Fruit fly (Drosophila melanogaster) whole organism, embryonic: ENCODE measurements around the gene Sys1.

Experiments
- Atf6 ChIP-seq: fragments of 200-800 bp; sonication (Bioruptor generic); IDR thresholded peaks from 2 replicates; pipeline ENCODE4 v1.3.6; 2022; ENCODE audit warnings: missing biosample characterization, missing genetic modification characterization
- Bdp1 ChIP-seq: fragments of 200-800 bp; sonication (Bioruptor generic); optimal IDR thresholded peaks from 3 replicates; lab custom pipeline; 2016; ENCODE audit warnings: missing biosample characterization, missing genetic modification characterization
- CG10274 ChIP-seq: fragments of 200-800 bp; sonication (Bioruptor generic); optimal IDR thresholded peaks from 3 replicates; lab custom pipeline; 2017; ENCODE audit warnings: missing biosample characterization, mild to moderate bottlenecking, missing genetic modification characterization
- CG10654 ChIP-seq: fragments of 200-800 bp; sonication (Bioruptor generic); optimal IDR thresholded peaks from 2 replicates; lab custom pipeline; 2016; ENCODE audit warnings: missing biosample characterization, missing genetic modification characterization
- CG11085 ChIP-seq: fragments of 200-800 bp; sonication (Bioruptor generic); IDR thresholded peaks from 2 replicates; pipeline ENCODE4 v1.3.6; 2022; ENCODE audit warnings: missing biosample characterization, missing genetic modification characterization
- CG15479 ChIP-seq: fragments of 200-800 bp; sonication (Bioruptor generic); optimal IDR thresholded peaks from 3 replicates; lab custom pipeline; 2019; ENCODE audit warnings: missing biosample characterization, mild to moderate bottlenecking, missing genetic modification characterization, moderate library complexity
- CG1602 ChIP-seq: fragments of 200-800 bp; sonication (Bioruptor generic); optimal IDR thresholded peaks from 3 replicates; lab custom pipeline; 2016; ENCODE audit warnings: missing biosample characterization, missing genetic modification characterization
- CG17912 ChIP-seq: fragments of 200-800 bp; sonication (Bioruptor generic); optimal IDR thresholded peaks from 2 replicates; lab custom pipeline; 2018; ENCODE audit warnings: missing biosample characterization, mild to moderate bottlenecking, missing genetic modification characterization
- CG18262 ChIP-seq: fragments of 200-800 bp; optimal IDR thresholded peaks from 3 replicates; lab custom pipeline; 2019; ENCODE audit warnings: missing biosample characterization, mild to moderate bottlenecking, missing genetic modification characterization, moderate library complexity
- CG2116 ChIP-seq: fragments of 200-800 bp; sonication (Bioruptor generic); optimal IDR thresholded peaks from 3 replicates; lab custom pipeline; 2018; ENCODE audit warnings: missing biosample characterization, mild to moderate bottlenecking, missing genetic modification characterization
- CG2129 ChIP-seq: fragments of 200-800 bp; sonication (Bioruptor generic); IDR thresholded peaks from 2 replicates; pipeline ENCODE4 v1.3.6; 2022; ENCODE audit warnings: missing biosample characterization, missing genetic modification characterization; ENCODE audit not compliant: partially characterized antibody
- CG2889 ChIP-seq: fragments of 200-800 bp; sonication (Bioruptor generic); IDR thresholded peaks from 3 replicates; pipeline ENCODE4 v1.3.6; 2022; ENCODE audit warnings: missing biosample characterization, missing genetic modification characterization
- CG30020 ChIP-seq: fragments of 200-800 bp; optimal IDR thresholded peaks from 2 replicates; lab custom pipeline; 2019; ENCODE audit warnings: missing biosample characterization, mild to moderate bottlenecking, missing genetic modification characterization, moderate library complexity
- CG5180 ChIP-seq: fragments of 200-800 bp; sonication (Bioruptor generic); optimal IDR thresholded peaks from 3 replicates; lab custom pipeline; 2017; ENCODE audit warnings: missing biosample characterization, missing genetic modification characterization, mild to moderate bottlenecking, moderate library complexity, missing genetic modification reagents
- CG5245 ChIP-seq: fragments of 200-800 bp; sonication (Bioruptor generic); optimal IDR thresholded peaks from 3 replicates; lab custom pipeline; 2016; ENCODE audit warnings: missing biosample characterization, missing genetic modification characterization
- CG6791 ChIP-seq: fragments of 200-800 bp; sonication (Bioruptor generic); IDR thresholded peaks from 3 replicates; pipeline ENCODE4 v1.3.6; 2022; ENCODE audit warnings: missing biosample characterization, missing genetic modification characterization; ENCODE audit not compliant: partially characterized antibody
- CG7357 ChIP-seq: fragments of 200-800 bp; sonication (Bioruptor generic); IDR thresholded peaks from 3 replicates; pipeline ENCODE4 v1.3.6; 2022; ENCODE audit warnings: missing biosample characterization, missing genetic modification characterization
- CG7928 ChIP-seq: fragments of 200-800 bp; sonication (Bioruptor generic); optimal IDR thresholded peaks from 2 replicates; lab custom pipeline; 2017; ENCODE audit warnings: missing biosample characterization, mild to moderate bottlenecking, missing genetic modification characterization
- CG8089 ChIP-seq: fragments of 200-800 bp; sonication (Bioruptor generic); optimal IDR thresholded peaks from 3 replicates; lab custom pipeline; 2016; ENCODE audit warnings: missing biosample characterization, missing genetic modification characterization
- CG8281 ChIP-seq: fragments of 200-800 bp; sonication (Bioruptor generic); optimal IDR thresholded peaks from 2 replicates; lab custom pipeline; 2018; ENCODE audit warnings: missing biosample characterization, mild to moderate bottlenecking, missing genetic modification characterization, moderate library complexity
- CG8478 ChIP-seq: fragments of >200 bp; optimal IDR thresholded peaks from 2 replicates; lab custom pipeline; 2018
- CTCF ChIP-seq: fragments of 200-800 bp; sonication (Bioruptor generic); optimal IDR thresholded peaks from 2 replicates; lab custom pipeline; 2017; ENCODE audit warnings: missing biosample characterization, mild to moderate bottlenecking, missing genetic modification characterization, moderate library complexity
- CkIIα-i1 ChIP-seq: fragments of 200-800 bp; sonication (Bioruptor generic); IDR thresholded peaks from 2 replicates; pipeline ENCODE4 v1.3.6; 2022; ENCODE audit warnings: missing biosample characterization, missing genetic modification characterization
- Dip3 ChIP-seq: fragments of 200-800 bp; sonication (Bioruptor generic); optimal IDR thresholded peaks from 3 replicates; lab custom pipeline; 2016; ENCODE audit warnings: missing biosample characterization, missing genetic modification characterization
- Gsc ChIP-seq: fragments of 200-800 bp; sonication (Bioruptor generic); IDR thresholded peaks from 2 replicates; pipeline ENCODE4 v1.3.6; 2022; ENCODE audit warnings: missing biosample characterization, missing genetic modification characterization
- Hsf ChIP-seq: fragments of 200-800 bp; sonication (Bioruptor generic); optimal IDR thresholded peaks from 3 replicates; lab custom pipeline; 2016; ENCODE audit warnings: missing biosample characterization, missing genetic modification characterization
- Nf-YB ChIP-seq: fragments of 200-800 bp; sonication (Bioruptor generic); optimal IDR thresholded peaks from 3 replicates; lab custom pipeline; 2019; ENCODE audit warnings: missing biosample characterization, mild to moderate bottlenecking, missing genetic modification characterization, moderate library complexity
- Sry-β ChIP-seq: fragments of 200-800 bp; sonication (Bioruptor generic); optimal IDR thresholded peaks from 2 replicates; lab custom pipeline; 2018; ENCODE audit warnings: missing biosample characterization, mild to moderate bottlenecking, missing genetic modification characterization, moderate library complexity
- amos ChIP-seq: fragments of 200-800 bp; sonication (Bioruptor generic); IDR thresholded peaks from 2 replicates; pipeline ENCODE4 v1.3.6; 2022; ENCODE audit warnings: missing biosample characterization, missing genetic modification characterization; ENCODE audit not compliant: partially characterized antibody
- ato ChIP-seq: fragments of 200-800 bp; sonication (Bioruptor generic); IDR thresholded peaks from 2 replicates; pipeline ENCODE4 v1.3.6; 2022; ENCODE audit warnings: missing biosample characterization, missing genetic modification characterization; ENCODE audit not compliant: partially characterized antibody
- cas ChIP-seq: fragments of 200-800 bp; sonication (Bioruptor generic); IDR thresholded peaks from 2 replicates; pipeline ENCODE4 v1.3.6; 2022; ENCODE audit warnings: missing biosample characterization, missing genetic modification characterization
- chm ChIP-seq: fragments of 200-800 bp; sonication (Bioruptor generic); IDR thresholded peaks from 2 replicates; pipeline ENCODE4 v1.3.6; 2022; ENCODE audit warnings: missing biosample characterization, missing genetic modification characterization
- corto ChIP-seq: fragments of 200-800 bp; sonication (Bioruptor generic); optimal IDR thresholded peaks from 2 replicates; lab custom pipeline; 2016; ENCODE audit warnings: missing biosample characterization, mild to moderate bottlenecking, missing genetic modification characterization, moderate library complexity
- fd3F ChIP-seq: fragments of 200-800 bp; sonication (Bioruptor generic); optimal IDR thresholded peaks from 2 replicates; lab custom pipeline; 2018; ENCODE audit warnings: missing biosample characterization, mild to moderate bottlenecking, missing genetic modification characterization, moderate library complexity
- gsb-n ChIP-seq: fragments of 200-800 bp; sonication (Bioruptor generic); optimal IDR thresholded peaks from 3 replicates; lab custom pipeline; 2018; ENCODE audit warnings: missing biosample characterization, mild to moderate bottlenecking, missing genetic modification characterization
- hkb ChIP-seq, 2 experiments: fragments of 200-800 bp in 1 of 2; fragments of >200 bp in 1 of 2; sonication (Bioruptor generic) in 1 of 2; IDR thresholded peaks in 1 of 2; optimal IDR thresholded peaks in 1 of 2; 2 replicates each; pipeline versions ENCODE4 v1.3.6 to Lab custom; 2017 to 2022; ENCODE audit warnings: missing biosample characterization in 1 of 2, missing genetic modification characterization in 1 of 2
- jigr1 ChIP-seq: fragments of 200-800 bp; sonication (Bioruptor generic); IDR thresholded peaks from 3 replicates; pipeline ENCODE4 v1.3.6; 2022; ENCODE audit warnings: missing biosample characterization, missing genetic modification characterization
- ken ChIP-seq: fragments of 200-800 bp; sonication (Bioruptor generic); IDR thresholded peaks from 3 replicates; pipeline ENCODE4 v1.3.6; 2022; ENCODE audit warnings: missing biosample characterization, missing genetic modification characterization
- maf-S ChIP-seq: fragments of 200-800 bp; sonication (Bioruptor generic); optimal IDR thresholded peaks from 2 replicates; lab custom pipeline; 2016; ENCODE audit warnings: missing biosample characterization, missing genetic modification characterization
- nerfin-2 ChIP-seq: fragments of 200-800 bp; sonication (Bioruptor generic); IDR thresholded peaks from 2 replicates; pipeline ENCODE4 v1.3.6; 2022; ENCODE audit warnings: missing biosample characterization, missing genetic modification characterization; ENCODE audit not compliant: partially characterized antibody
- nmo ChIP-seq: fragments of 200-800 bp; sonication (Bioruptor generic); optimal IDR thresholded peaks from 2 replicates; lab custom pipeline; 2018; ENCODE audit warnings: missing biosample characterization, mild to moderate bottlenecking, missing genetic modification characterization, moderate library complexity
- ranshi ChIP-seq: fragments of 200-800 bp; sonication (Bioruptor generic); IDR thresholded peaks from 2 replicates; pipeline ENCODE4 v1.3.6; 2022; ENCODE audit warnings: missing biosample characterization, missing genetic modification characterization
- slou ChIP-seq: fragments of 200-800 bp; sonication (Bioruptor generic); optimal IDR thresholded peaks from 3 replicates; lab custom pipeline; 2016; ENCODE audit warnings: missing biosample characterization, missing genetic modification characterization
- tin ChIP-seq: fragments of 200-800 bp; sonication (Bioruptor generic); optimal IDR thresholded peaks from 3 replicates; lab custom pipeline; 2016; ENCODE audit warnings: missing biosample characterization, missing genetic modification characterization
- tio ChIP-seq: fragments of 200-800 bp; sonication (Bioruptor generic); optimal IDR thresholded peaks from 2 replicates; lab custom pipeline; 2017; ENCODE audit warnings: missing biosample characterization, missing genetic modification characterization, inconsistent platforms
- toy ChIP-seq: fragments of 200-800 bp; sonication (Bioruptor generic); IDR thresholded peaks from 2 replicates; pipeline ENCODE4 v1.3.6; 2022; ENCODE audit warnings: missing biosample characterization, missing genetic modification characterization
- ttk ChIP-seq: fragments of 200-800 bp; sonication (Bioruptor generic); IDR thresholded peaks from 2 replicates; pipeline ENCODE4 v2.1.2; 2022; ENCODE audit warnings: missing biosample characterization, missing genetic modification characterization
- usp ChIP-seq: fragments of >200 bp; optimal IDR thresholded peaks from 2 replicates; lab custom pipeline; 2017; ENCODE audit warnings: missing biosample characterization, missing genetic modification characterization
- wdn ChIP-seq: fragments of 200-800 bp; sonication (Bioruptor generic); IDR thresholded peaks from 2 replicates; pipeline ENCODE4 v1.3.6; 2022; ENCODE audit warnings: missing biosample characterization, missing genetic modification characterization

Sys1 gene

DNA sequence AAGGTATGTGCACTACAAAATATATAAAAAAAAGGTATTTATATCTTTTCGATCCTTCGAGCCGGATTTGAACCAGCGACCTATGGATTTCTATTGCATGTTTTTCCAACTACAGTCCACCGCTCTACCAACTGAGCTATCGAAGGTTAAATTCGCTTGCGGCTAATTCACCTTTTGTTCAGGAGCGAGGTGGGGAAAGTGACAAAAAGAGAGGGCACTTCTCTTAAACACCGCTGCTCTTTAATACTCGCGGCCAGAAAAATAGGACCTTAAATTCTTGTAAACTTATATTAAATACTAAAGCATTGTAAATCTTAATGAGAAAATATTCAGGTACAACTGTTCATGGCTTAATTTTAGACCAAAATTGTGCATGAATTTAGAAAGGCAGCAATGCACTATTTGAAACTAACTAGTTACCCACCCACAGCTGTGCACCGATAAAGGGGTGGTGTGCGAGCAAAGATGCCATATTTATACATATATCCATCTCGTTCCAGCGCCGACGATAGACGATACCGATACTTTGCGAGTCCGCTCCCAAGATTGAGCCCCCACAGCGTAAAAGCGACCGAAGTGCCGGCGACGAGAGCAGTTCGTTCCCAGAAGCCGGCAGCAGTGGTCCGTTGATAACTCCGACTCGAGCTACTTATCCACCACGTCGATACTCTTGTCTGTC is 16.5 kb downstream of the Sys1 start (continued):
- TF ChIP-seq CG11085 (GFP tag; lab: Robert Waterston, UW) (peak; percentile 88), slou (peak; percentile 93), amos (GFP tag; lab: Robert Waterston, UW) (peak; percentile 82), ken (peak; percentile 96), Nf-YB (GFP tag; lab: Kevin White, UChicago) (peak; percentile 89), Sry-β (GFP tag; lab: Kevin White, UChicago) (peak; percentile 74), CG8478 (lab: Kevin White, UChicago) (no peak), CG2889 (peak; percentile 88), CG10654 (GFP tag; lab: Kevin White, UChicago) (peak; percentile 96), Dip3 (GFP tag; lab: Kevin White, UChicago) (peak; percentile 97), CG8089 (GFP tag; lab: Kevin White, UChicago) (peak; percentile 95), CG6791 (peak; percentile 92), nerfin-2 (peak; percentile 15; the same call in 1 of the 2 replicates), chm (GFP tag; lab: Robert Waterston, UW) (peak; percentile 98), toy (GFP tag; lab: Robert Waterston, UW) (peak; percentile 81), CG2129 (GFP tag; lab: Robert Waterston, UW) (0 out of 2 replicates have a peak, but pooled peaks have one; percentile 48), cas (GFP tag; lab: Robert Waterston, UW) (peak; percentile 92), ttk (GFP tag; lab: Robert Waterston, UW) (peak; percentile 97), CG15479 (peak; percentile 55), tio (GFP tag; lab: Kevin White, UChicago) (peak; percentile 95), CG7357 (GFP tag; lab: Robert Waterston, UW) (peak; percentile 87), CG7928 (GFP tag; lab: Kevin White, UChicago) (peak; percentile 81), ato (GFP tag; lab: Robert Waterston, UW) (peak; percentile 80), gsb-n (tag; lab: Kevin White, UChicago) (peak; percentile 98), CG30020 (tag; lab: Kevin White, UChicago) (peak; percentile 81), tin (peak; percentile 98), usp (GFP tag; lab: Kevin White, UChicago) (no peak), CG5180 (GFP tag; lab: Kevin White, UChicago) (peak; percentile 90), jigr1 (GFP tag; lab: Robert Waterston, UW) (peak; percentile 80; the same call in 2 of the 3 replicates), CkIIα-i1 (0 out of 2 replicates have a peak, but pooled peaks have one; percentile 61), fd3F (peak; percentile 92), Atf6 (GFP tag; lab: Robert Waterston, UW) (peak; percentile 97), nmo (GFP tag; lab: Kevin White, UChicago) (peak; percentile 98), Gsc (GFP tag; lab: Robert Waterston, UW) (no peak; the same call in 1 of the 2 replicates), Bdp1 (GFP tag; lab: Kevin White, UChicago) (peak; percentile 99), CTCF (GFP tag; lab: Kevin White, UChicago) (peak; percentile 69), CG18262 (tag; lab: Kevin White, UChicago) (peak; percentile 99), CG1602 (GFP tag; lab: Kevin White, UChicago) (peak; percentile 96), CG10274 (peak; percentile 89), CG17912 (GFP tag; lab: Kevin White, UChicago) (peak; percentile 84), ranshi (GFP tag; lab: Robert Waterston, UW) (peak; percentile 96), CG2116 (GFP tag; lab: Kevin White, UChicago) (peak; percentile 91), wdn (peak; percentile 94), maf-S (GFP tag; lab: Kevin White, UChicago) (peak; percentile 96), corto (GFP tag; lab: Kevin White, UChicago) (peak; percentile 98), Hsf (GFP tag; lab: Kevin White, UChicago) (peak; percentile 98), CG5245 (GFP tag; lab: Kevin White, UChicago) (peak; percentile 97), CG8281 (tag; lab: Kevin White, UChicago) (peak; percentile 87), hkb (optimal IDR thresholded peaks at IDR 0.05; lab: Kevin White, UChicago) (peak; percentile 31), hkb (GFP tag; IDR thresholded peaks at IDR 0.05; lab: Robert Waterston, UW) (peak; percentile 99)
